Fruit fly (Drosophila melanogaster): ENCODE data around the gene Faf2.
A peak's percentile ranks its signal among the peaks of the same experiment; 100 is the strongest.

Faf2 gene

DNA sequence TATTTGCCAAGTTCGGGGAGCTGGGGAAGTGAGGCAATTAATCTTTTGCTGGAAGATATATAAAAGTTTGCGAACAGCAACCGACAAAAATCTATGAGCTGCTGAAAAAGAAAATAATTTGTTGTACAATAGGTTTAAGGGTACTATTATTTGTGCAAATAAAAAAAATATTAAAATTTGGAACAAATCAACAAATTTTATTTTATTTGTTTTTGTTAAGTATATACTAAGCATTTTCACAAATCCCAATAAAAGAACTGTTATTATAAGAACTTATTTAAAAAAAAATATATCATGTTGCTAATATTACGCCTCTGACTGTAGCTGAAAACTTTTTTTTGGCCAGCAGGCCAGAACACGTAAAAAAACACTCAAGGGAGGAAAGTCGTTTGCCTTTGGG is 50.4 kb downstream of the Faf2 start (continued):
- TF ChIP-seq Eip74EF (GFP tag; optimal IDR thresholded peaks at IDR 0.05) (peak in 1 of 2 experiments; percentile 5), Ada2b (GFP tag; IDR thresholded peaks at IDR 0.05) (peak; percentile 51; the same call in 1 of the 2 replicates), CG31441 (GFP tag; IDR thresholded peaks at IDR 0.05) (peak; percentile 52; the same call in 1 of the 2 replicates), CG11695 (GFP tag; IDR thresholded peaks at IDR 0.05) (peak; percentile 59; the same call in 2 of the 3 replicates), pan (optimal IDR thresholded peaks at IDR 0.05) (no peak), pan (GFP tag; optimal IDR thresholded peaks at IDR 0.05 in 1 of 2, IDR thresholded peaks at IDR 0.05 in 1 of 2) (peak in 1 of 2 experiments; percentile 40), CG13296 (GFP tag; optimal IDR thresholded peaks at IDR 0.05) (peak; percentile 31), sens (GFP tag) (peak; percentile 54)

DNA sequence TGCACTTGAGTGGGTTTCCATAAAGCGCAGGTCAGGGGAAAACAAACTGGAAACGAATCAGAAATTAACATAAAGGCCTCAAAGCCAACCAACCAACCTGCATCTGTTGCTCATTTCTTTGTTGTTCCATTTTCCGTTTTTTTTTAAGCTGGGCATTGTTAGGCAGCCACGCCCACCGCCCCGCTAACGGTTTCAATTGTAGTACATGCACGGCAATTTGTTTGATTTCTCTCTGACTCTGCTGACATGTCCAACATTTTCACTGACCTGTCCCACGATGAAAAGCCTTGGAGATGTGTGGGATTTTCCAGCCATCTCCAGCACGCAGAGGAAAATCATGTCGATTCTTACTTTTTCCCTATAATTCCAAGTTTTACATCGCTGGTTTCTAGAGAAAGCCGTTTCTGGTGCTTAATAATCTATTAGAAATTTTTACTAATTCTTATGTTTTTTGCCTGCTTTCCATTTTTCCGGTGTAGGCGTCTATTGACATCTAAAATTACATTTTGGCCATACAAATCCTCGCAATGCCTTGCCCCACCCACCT is 51.7 kb downstream of the Faf2 start:
- TF ChIP-seq CG17186 (GFP tag; optimal IDR thresholded peaks at IDR 0.05): no peak
- TF ChIP-seq CG12104 (GFP tag; optimal IDR thresholded peaks at IDR 0.05): no peak
- no peak for TF ChIP-seq sc (optimal IDR thresholded peaks at IDR 0.05)
- TF ChIP-seq sc (GFP tag; optimal IDR thresholded peaks at IDR 0.05): no peak
- TF ChIP-seq CG4328 (GFP tag; optimal IDR thresholded peaks at IDR 0.05): no peak
- no peak for TF ChIP-seq Hand (GFP tag; optimal IDR thresholded peaks at IDR 0.05)
- TF ChIP-seq sens (GFP tag): peak; percentile 84
- 0 out of 2 replicates have a peak, but pooled peaks have one; percentile 12 for TF ChIP-seq CG14441 (GFP tag; IDR thresholded peaks at IDR 0.05)
- TF ChIP-seq tin (GFP tag; optimal IDR thresholded peaks at IDR 0.05): no peak
- TF ChIP-seq CG7963 (GFP tag; IDR thresholded peaks at IDR 0.05; ENCODE audit: partially characterized antibody): no peak
- no peak for TF ChIP-seq gfzf (GFP tag; optimal IDR thresholded peaks at IDR 0.05)
- TF ChIP-seq CG4820 (GFP tag; optimal IDR thresholded peaks at IDR 0.05): no peak
- peak; percentile 10 for TF ChIP-seq lab (GFP tag; optimal IDR thresholded peaks at IDR 0.05)
- TF ChIP-seq sqz (GFP tag; optimal IDR thresholded peaks at IDR 0.05): peak; percentile 40
- no peak for TF ChIP-seq da (GFP tag; optimal IDR thresholded peaks at IDR 0.05)
- 0 out of 2 replicates have a peak, but pooled peaks have one; percentile 11 for TF ChIP-seq slbo (GFP tag; IDR thresholded peaks at IDR 0.05)
- TF ChIP-seq Med (GFP tag): peak; percentile 56
- TF ChIP-seq Ssrp (tag; optimal IDR thresholded peaks at IDR 0.05): no peak
- no peak for TF ChIP-seq h (optimal IDR thresholded peaks at IDR 0.05)
- TF ChIP-seq CG18599 (GFP tag; optimal IDR thresholded peaks at IDR 0.05): no peak
- peak; percentile 51 for TF ChIP-seq Ets65A (GFP tag)
- peak; percentile 76 for TF ChIP-seq kni (GFP tag; optimal IDR thresholded peaks at IDR 0.05)
- TF ChIP-seq pita (GFP tag; optimal IDR thresholded peaks at IDR 0.05): no peak
- TF ChIP-seq ftz-f1 (GFP tag; optimal IDR thresholded peaks at IDR 0.05): no peak
- no peak for TF ChIP-seq vfl (GFP tag; optimal IDR thresholded peaks at IDR 0.05)
- no peak for TF ChIP-seq btn (GFP tag; optimal IDR thresholded peaks at IDR 0.05)
- TF ChIP-seq prd (optimal IDR thresholded peaks at IDR 0.05): no peak
- TF ChIP-seq prd (GFP tag; IDR thresholded peaks at IDR 0.05): 0 out of 3 replicates have a peak, but pooled peaks have one; percentile 9
- TF ChIP-seq CG5953 (GFP tag; IDR thresholded peaks at IDR 0.05): no peak
- peak; percentile 28 for TF ChIP-seq Blimp-1 (GFP tag; optimal IDR thresholded peaks at IDR 0.05)
- TF ChIP-seq vvl (GFP tag; IDR thresholded peaks at IDR 0.05): peak; percentile 71; the same call in 1 of the 2 replicates
- TF ChIP-seq Asciz (GFP tag; optimal IDR thresholded peaks at IDR 0.05): no peak
- TF ChIP-seq oc (tag; optimal IDR thresholded peaks at IDR 0.05): peak; percentile 58
- TF ChIP-seq Xbp1 (GFP tag; optimal IDR thresholded peaks at IDR 0.05): no peak
- no peak for TF ChIP-seq CG6813 (GFP tag; optimal IDR thresholded peaks at IDR 0.05)
- TF ChIP-seq ro (GFP tag; IDR thresholded peaks at IDR 0.05): no peak
- peak in 1 of 2 experiments; percentile 18 for TF ChIP-seq Hr78 (GFP tag; optimal IDR thresholded peaks at IDR 0.05)
